Worm (Caenorhabditis elegans) whole organism, late embryonic: ENCODE measurements around the gene oga-1.

ENCODE experiments used
- C38D4.7 ChIP-seq: fragments of 200-800 bp; sonication (Bioruptor generic); optimal IDR thresholded peaks from 2 replicates; lab custom pipeline; 2018; ENCODE audit warnings: mild to moderate bottlenecking, missing genetic modification characterization, moderate library complexity, missing compliant biosample characterization
- ama-1 ChIP-seq: fragments of 150-350 bp; optimal IDR thresholded peaks from 2 replicates; lab custom pipeline; 2014
- ceh-14 ChIP-seq: sonication (generic microtip); optimal IDR thresholded peaks from 2 replicates; lab custom pipeline; 2016; ENCODE audit warnings: missing genotype, missing genetic modification characterization, missing compliant biosample characterization
- ceh-18 ChIP-seq: sonication (generic microtip); optimal IDR thresholded peaks from 2 replicates; lab custom pipeline; 2016; ENCODE audit warnings: missing genetic modification characterization, missing compliant biosample characterization
- ceh-2 ChIP-seq: sonication (generic microtip); optimal IDR thresholded peaks from 2 replicates; lab custom pipeline; 2016; ENCODE audit warnings: missing genotype, missing genetic modification characterization, missing compliant biosample characterization
- ceh-22 ChIP-seq: sonication (generic microtip); optimal IDR thresholded peaks from 2 replicates; lab custom pipeline; 2017; ENCODE audit warnings: missing biosample characterization, missing genetic modification characterization
- ceh-31 ChIP-seq: sonication (generic microtip); optimal IDR thresholded peaks from 2 replicates; lab custom pipeline; 2016; ENCODE audit warnings: missing genetic modification characterization, missing compliant biosample characterization
- ceh-34 ChIP-seq: sonication (generic microtip); optimal IDR thresholded peaks from 2 replicates; lab custom pipeline; 2016; ENCODE audit warnings: mild to moderate bottlenecking, missing genetic modification characterization, missing compliant biosample characterization
- ceh-45 ChIP-seq: fragments of 200-800 bp; sonication (Bioruptor generic); IDR thresholded peaks from 2 replicates; pipeline ENCODE4 v1.3.6; 2022; ENCODE audit warnings: missing genetic modification reagents, missing genetic modification characterization, missing compliant biosample characterization
- che-1 ChIP-seq: sonication (generic microtip); optimal IDR thresholded peaks from 2 replicates; lab custom pipeline; 2016; ENCODE audit warnings: mild to moderate bottlenecking, missing genetic modification characterization, missing compliant biosample characterization
- dmd-4 ChIP-seq: sonication (generic microtip); optimal IDR thresholded peaks from 2 replicates; lab custom pipeline; 2016; ENCODE audit warnings: borderline replicate concordance, missing genetic modification characterization, missing compliant biosample characterization
- ets-4 ChIP-seq: sonication (generic microtip); optimal IDR thresholded peaks from 2 replicates; lab custom pipeline; 2016; ENCODE audit warnings: missing genetic modification characterization, missing compliant biosample characterization
- fkh-10 ChIP-seq: fragments of 150-350 bp; optimal IDR thresholded peaks from 2 replicates; lab custom pipeline; 2014; ENCODE audit warnings: missing biosample characterization, missing genetic modification reagents, missing genetic modification characterization
- gmeb-2 ChIP-seq: sonication (generic microtip); optimal IDR thresholded peaks from 2 replicates; lab custom pipeline; 2016; ENCODE audit warnings: missing genetic modification characterization, inconsistent platforms, missing compliant biosample characterization
- hlh-30 ChIP-seq: sonication (generic microtip); optimal IDR thresholded peaks from 2 replicates; lab custom pipeline; 2017; ENCODE audit warnings: antibody characterized with exemption, missing genetic modification characterization, missing compliant biosample characterization; ENCODE audit not compliant: insufficient read depth
- hlh-6 ChIP-seq: sonication (generic microtip); optimal IDR thresholded peaks from 2 replicates; lab custom pipeline; 2016; ENCODE audit warnings: missing genotype, missing genetic modification characterization, missing compliant biosample characterization
- lin-11 ChIP-seq: fragments of 200-800 bp; sonication (Bioruptor generic); optimal IDR thresholded peaks from 2 replicates; lab custom pipeline; 2018; ENCODE audit warnings: mild to moderate bottlenecking, missing genetic modification characterization, missing compliant biosample characterization
- madf-2 ChIP-seq: sonication (generic microtip); optimal IDR thresholded peaks from 2 replicates; lab custom pipeline; 2017; ENCODE audit warnings: missing genetic modification characterization, missing compliant biosample characterization
- mec-3 ChIP-seq: sonication (generic microtip); optimal IDR thresholded peaks from 2 replicates; lab custom pipeline; 2016; ENCODE audit warnings: borderline replicate concordance, missing genetic modification characterization, missing compliant biosample characterization
- npax-4 ChIP-seq: sonication (generic microtip); optimal IDR thresholded peaks from 2 replicates; lab custom pipeline; 2016; ENCODE audit warnings: missing genetic modification characterization, missing compliant biosample characterization
- pax-1 ChIP-seq: fragments of 150-350 bp; optimal IDR thresholded peaks from 2 replicates; lab custom pipeline; 2014; ENCODE audit warnings: missing biosample characterization, missing genetic modification characterization
- pha-2 ChIP-seq: sonication (generic microtip); optimal IDR thresholded peaks from 2 replicates; lab custom pipeline; 2017; ENCODE audit warnings: mild to moderate bottlenecking, missing genetic modification characterization, missing compliant biosample characterization
- ref-2 ChIP-seq: sonication (generic microtip); optimal IDR thresholded peaks from 2 replicates; lab custom pipeline; 2016; ENCODE audit warnings: missing genetic modification characterization, missing compliant biosample characterization
- rnt-1 ChIP-seq: sonication (generic microtip); optimal IDR thresholded peaks from 2 replicates; lab custom pipeline; 2016; ENCODE audit warnings: missing genetic modification characterization, missing compliant biosample characterization
- sdc-2 ChIP-seq: sonication (generic microtip); optimal IDR thresholded peaks from 2 replicates; lab custom pipeline; 2016; ENCODE audit warnings: missing genotype, missing genetic modification characterization, missing compliant biosample characterization
- sox-2 ChIP-seq: fragments of 200-800 bp; sonication (Bioruptor generic); IDR thresholded peaks from 2 replicates; pipeline ENCODE4 v1.3.6; 2022; ENCODE audit warnings: missing genetic modification reagents, missing genetic modification characterization, missing compliant biosample characterization
- sox-4 ChIP-seq: sonication (generic microtip); optimal IDR thresholded peaks from 2 replicates; lab custom pipeline; 2017; ENCODE audit warnings: mild to moderate bottlenecking, missing genetic modification characterization, inconsistent platforms, missing compliant biosample characterization
- syd-9 ChIP-seq: sonication (generic microtip); optimal IDR thresholded peaks from 2 replicates; lab custom pipeline; 2016; ENCODE audit warnings: mild to moderate bottlenecking, missing genetic modification characterization, moderate library complexity, missing compliant biosample characterization
- tbx-2 ChIP-seq: sonication (generic microtip); optimal IDR thresholded peaks from 2 replicates; lab custom pipeline; 2016; ENCODE audit warnings: missing genetic modification characterization, missing compliant biosample characterization
- tbx-7 ChIP-seq: sonication (generic microtip); optimal IDR thresholded peaks from 2 replicates; lab custom pipeline; 2016; ENCODE audit warnings: missing genotype, missing genetic modification characterization, missing compliant biosample characterization
- ttx-3 ChIP-seq: sonication (generic microtip); optimal IDR thresholded peaks from 2 replicates; lab custom pipeline; 2016; ENCODE audit warnings: missing genetic modification reagents, missing genetic modification characterization, missing compliant biosample characterization
- unc-3 ChIP-seq, 2 experiments: fragments of 200-800 bp in 1 of 2; sonication (Bioruptor generic) in 1 of 2; sonication (generic microtip) in 1 of 2; conservative IDR thresholded peaks in 1 of 2; optimal IDR thresholded peaks in 1 of 2; 2 replicates each; pipeline versions ENCODE4 v1.3.6 to Lab custom; 2016 to 2022; ENCODE audit warnings: missing compliant biosample characterization in 2 of 2, missing genetic modification characterization in 2 of 2, missing genetic modification reagents in 1 of 2
- unc-42 ChIP-seq: sonication (generic microtip); optimal IDR thresholded peaks from 2 replicates; lab custom pipeline; 2016; ENCODE audit warnings: missing genotype, missing genetic modification characterization, missing compliant biosample characterization

oga-1 gene

ce11 chrX:9387041-9387440, 39.8 kb upstream of the oga-1 start, which contains the start of gene C23F12.4:
Gene C23F12.4, plus strand, starts transcription at chrX:9387341.
- TF ChIP-seq tbx-2 (tag; lab: Kevin White, UChicago), result no peak
- TF ChIP-seq lin-11 (tag; lab: Kevin White, UChicago), result no peak
- TF ChIP-seq ref-2 (tag; lab: Kevin White, UChicago), result no peak
- no peak for TF ChIP-seq ceh-45 (GFP tag; lab: Robert Waterston, UW)
- no peak for TF ChIP-seq madf-2 (tag; lab: Kevin White, UChicago)
- TF ChIP-seq ama-1 (lab: Kevin White, UChicago), result no peak

- TF ChIP-seq dmd-4 (tag; lab: Kevin White, UChicago), result no peak
- peak; percentile 87 for TF ChIP-seq unc-42 (tag; lab: Kevin White, UChicago)
- TF ChIP-seq hlh-6 (tag; lab: Kevin White, UChicago), result no peak
- no peak for TF ChIP-seq pax-1 (tag; lab: Kevin White, UChicago)
- no peak for TF ChIP-seq rnt-1 (tag; lab: Kevin White, UChicago)
- TF ChIP-seq sdc-2 (tag; lab: Kevin White, UChicago), result no peak
These were observed 26.5 kb upstream of the oga-1 start for ce11 chrX:9373729-9374128.

- TF ChIP-seq syd-9 (no peak), sdc-2 (tag; lab: Kevin White, UChicago) (peak; percentile 34), ceh-31 (tag; lab: Kevin White, UChicago) (no peak), ceh-34 (tag; lab: Kevin White, UChicago) (peak; percentile 18), rnt-1 (tag; lab: Kevin White, UChicago) (peak; percentile 1), fkh-10 (GFP tag; lab: Kevin White, UChicago) (no peak), ceh-18 (tag; lab: Kevin White, UChicago) (peak; percentile 18), C38D4.7 (GFP tag; lab: Kevin White, UChicago) (peak; percentile 1), che-1 (tag; lab: Kevin White, UChicago) (peak; percentile 35), unc-3 (GFP tag; conservative IDR thresholded peaks at IDR 0.05; lab: Robert Waterston, UW) (0 out of 2 replicates have a peak, but pooled peaks have one; percentile 7), unc-3 (tag; optimal IDR thresholded peaks at IDR 0.05; lab: Kevin White, UChicago) (no peak), gmeb-2 (tag; lab: Kevin White, UChicago) (peak; percentile 36)
- TF ChIP-seq, all 69 proteins: peak for 8
These were observed 25.8 kb upstream of the oga-1 start for ce11 chrX:9372987-9373386.

ce11 chrX:9372221-9372620, 25.0 kb upstream of the oga-1 start:
- TF ChIP-seq ceh-34 (tag; lab: Kevin White, UChicago) (no peak), unc-42 (tag; lab: Kevin White, UChicago) (peak; percentile 60)
- TF ChIP-seq, all 69 proteins: peak for 1

ce11 chrX:9369927-9370326, 22.7 kb upstream of the oga-1 start:
- TF ChIP-seq hlh-30 (tag; lab: Kevin White, UChicago) (no peak), pha-2 (tag; lab: Kevin White, UChicago) (no peak), ceh-14 (tag; lab: Kevin White, UChicago) (no peak), ceh-22 (tag; lab: Kevin White, UChicago) (no peak), ceh-34 (tag; lab: Kevin White, UChicago) (no peak), tbx-2 (tag; lab: Kevin White, UChicago) (no peak), sox-2 (GFP tag; lab: Robert Waterston, UW) (no peak), tbx-7 (tag; lab: Kevin White, UChicago) (no peak), ama-1 (lab: Kevin White, UChicago) (no peak), ttx-3 (tag; lab: Kevin White, UChicago) (no peak), ceh-2 (tag; lab: Kevin White, UChicago) (no peak), sdc-2 (tag; lab: Kevin White, UChicago) (no peak)

- TF ChIP-seq ceh-18 (tag; lab: Kevin White, UChicago) (no peak), mec-3 (tag; lab: Kevin White, UChicago) (no peak), ets-4 (tag; lab: Kevin White, UChicago) (no peak), unc-42 (tag; lab: Kevin White, UChicago) (peak; percentile 48), sox-4 (tag; lab: Kevin White, UChicago) (no peak), tbx-2 (tag; lab: Kevin White, UChicago) (no peak), madf-2 (tag; lab: Kevin White, UChicago) (no peak), npax-4 (tag; lab: Kevin White, UChicago) (no peak)
These were observed 17.3 kb upstream of the oga-1 start, which contains the start of gene pkc-2 for ce11 chrX:9364501-9364900. Gene pkc-2, plus strand, starts transcription at chrX:9364818.
